Fruit fly (Drosophila melanogaster) S2 (cell line): ENCODE data around the gene Spn28F.

Experiments
- CG8478 ChIP-seq: fragments of >200 bp; optimal IDR thresholded peaks from 2 replicates; lab custom pipeline; 2018
- CTCF ChIP-seq, 2 experiments: fragments of >200 bp; optimal IDR thresholded peaks; 2 replicates each; lab custom pipeline; 2018

- TF ChIP-seq CTCF (optimal IDR thresholded peaks at IDR 0.05; lab: Kevin White, UChicago) (no peak), CG8478 (lab: Kevin White, UChicago) (no peak)
Observed at dm6 chr2L:8229628-8230027, 12.0 kb downstream of the Spn28F start.
